Fruit fly (Drosophila melanogaster): ENCODE results near the gene RtGEF.

RtGEF gene

DNA sequence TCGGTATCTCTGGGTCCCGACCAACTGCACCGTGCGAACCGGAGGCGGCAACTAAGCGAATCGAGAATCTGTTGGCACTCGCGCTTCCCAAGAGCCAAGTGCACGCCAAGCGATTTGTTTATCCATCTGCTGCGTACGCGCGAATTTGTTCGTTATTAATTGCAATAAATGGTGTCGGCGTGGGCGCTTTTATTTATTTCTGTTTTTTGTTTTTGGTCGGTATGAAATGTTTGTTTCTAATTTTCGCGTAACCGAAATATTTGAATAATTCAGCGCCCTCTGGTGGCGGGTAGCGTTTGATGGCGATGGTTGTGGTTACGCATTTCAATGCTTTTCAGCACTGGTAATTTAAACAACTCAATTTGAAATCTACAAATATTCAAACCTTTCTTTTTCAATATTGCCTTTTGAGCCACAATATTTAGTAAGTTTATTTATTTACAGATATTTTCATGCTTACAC, 64.5 kb downstream of the RtGEF start, which contains the start of gene CG10947 (continued):
- TF ChIP-seq CG15011 (GFP tag; optimal IDR thresholded peaks at IDR 0.05) (no peak), CG8944 (GFP tag; optimal IDR thresholded peaks at IDR 0.05) (peak; percentile 53), trh (GFP tag; optimal IDR thresholded peaks at IDR 0.05) (peak; percentile 35), CG14050 (GFP tag; IDR thresholded peaks at IDR 0.05) (no peak), gcm2 (GFP tag; optimal IDR thresholded peaks at IDR 0.05) (peak; percentile 49), CG12769 (tag; optimal IDR thresholded peaks at IDR 0.05) (no peak), her (GFP tag; optimal IDR thresholded peaks at IDR 0.05) (peak; percentile 52), tin (GFP tag; optimal IDR thresholded peaks at IDR 0.05) (peak; percentile 78), corto (GFP tag; optimal IDR thresholded peaks at IDR 0.05) (no peak), D19A (tag; optimal IDR thresholded peaks at IDR 0.05) (peak; percentile 10), Xbp1 (GFP tag; optimal IDR thresholded peaks at IDR 0.05) (peak; percentile 83), esg (GFP tag; conservative IDR thresholded peaks at IDR 0.05) (no peak), CG15601 (tag; optimal IDR thresholded peaks at IDR 0.05) (peak; percentile 64), CG9876 (GFP tag; optimal IDR thresholded peaks at IDR 0.05) (peak; percentile 50), CG34224 (GFP tag; IDR thresholded peaks at IDR 0.05; ENCODE audit: partially characterized antibody) (peak; percentile 60), HHEX (GFP tag; optimal IDR thresholded peaks at IDR 0.05) (peak; percentile 51), eyg (GFP tag; optimal IDR thresholded peaks at IDR 0.05) (peak; percentile 57), CG15514 (GFP tag; optimal IDR thresholded peaks at IDR 0.05) (peak; percentile 67), Ets97D (GFP tag; optimal IDR thresholded peaks at IDR 0.05) (peak; percentile 57), pnt (GFP tag; optimal IDR thresholded peaks at IDR 0.05) (peak; percentile 19), pfk (GFP tag; optimal IDR thresholded peaks at IDR 0.05) (no peak), slou (GFP tag; optimal IDR thresholded peaks at IDR 0.05) (no peak), CG2116 (GFP tag; optimal IDR thresholded peaks at IDR 0.05) (peak; percentile 39), ci (GFP tag; IDR thresholded peaks at IDR 0.05) (peak; percentile 90), pzg (GFP tag; optimal IDR thresholded peaks at IDR 0.05) (peak; percentile 44), CG8924 (tag; optimal IDR thresholded peaks at IDR 0.05) (peak; percentile 1), CG17359 (tag; optimal IDR thresholded peaks at IDR 0.05) (peak; percentile 53), CG7839 (tag; optimal IDR thresholded peaks at IDR 0.05) (peak; percentile 61), hbn (GFP tag; IDR thresholded peaks at IDR 0.05; ENCODE audit: partially characterized antibody) (peak; percentile 51), Doc3 (GFP tag; IDR thresholded peaks at IDR 0.05; ENCODE audit: partially characterized antibody) (0 out of 3 replicates have a peak, but pooled peaks have one; percentile 18), CG14014 (GFP tag; IDR thresholded peaks at IDR 0.05) (peak; percentile 60; the same call in 1 of the 2 replicates), CG16815 (GFP tag; optimal IDR thresholded peaks at IDR 0.05) (peak; percentile 27), bcd (GFP tag; optimal IDR thresholded peaks at IDR 0.05) (peak; percentile 64), tll (GFP tag; optimal IDR thresholded peaks at IDR 0.05) (no peak), CG18619 (GFP tag; optimal IDR thresholded peaks at IDR 0.05) (peak; percentile 61), Side (GFP tag; optimal IDR thresholded peaks at IDR 0.05) (peak; percentile 60), ap (GFP tag; IDR thresholded peaks at IDR 0.05) (no peak), Nf-YB (GFP tag; optimal IDR thresholded peaks at IDR 0.05) (peak; percentile 5), sna (GFP tag; IDR thresholded peaks at IDR 0.05; ENCODE audit: partially characterized antibody) (no peak), sob (GFP tag; IDR thresholded peaks at IDR 0.05) (peak; percentile 84), B-H2 (GFP tag; optimal IDR thresholded peaks at IDR 0.05) (peak; percentile 75), schlank (tag; optimal IDR thresholded peaks at IDR 0.05) (no peak), pros (GFP tag; optimal IDR thresholded peaks at IDR 0.05) (no peak), disco-r (GFP tag; optimal IDR thresholded peaks at IDR 0.05) (peak; percentile 21), CG4328 (GFP tag; optimal IDR thresholded peaks at IDR 0.05) (peak; percentile 14), MTF-1 (GFP tag; optimal IDR thresholded peaks at IDR 0.05; ENCODE audit: borderline replicate concordance) (peak; percentile 50), Rx (GFP tag; IDR thresholded peaks at IDR 0.05) (peak; percentile 36), CG2129 (GFP tag; IDR thresholded peaks at IDR 0.05; ENCODE audit: partially characterized antibody) (no peak), jigr1 (GFP tag; IDR thresholded peaks at IDR 0.05) (no peak)
